Fruit fly (Drosophila melanogaster): ENCODE measurements around the gene Ocrl.
A peak's percentile ranks its signal among the peaks of the same experiment; 100 is the strongest.

Gene Ocrl

DNA sequence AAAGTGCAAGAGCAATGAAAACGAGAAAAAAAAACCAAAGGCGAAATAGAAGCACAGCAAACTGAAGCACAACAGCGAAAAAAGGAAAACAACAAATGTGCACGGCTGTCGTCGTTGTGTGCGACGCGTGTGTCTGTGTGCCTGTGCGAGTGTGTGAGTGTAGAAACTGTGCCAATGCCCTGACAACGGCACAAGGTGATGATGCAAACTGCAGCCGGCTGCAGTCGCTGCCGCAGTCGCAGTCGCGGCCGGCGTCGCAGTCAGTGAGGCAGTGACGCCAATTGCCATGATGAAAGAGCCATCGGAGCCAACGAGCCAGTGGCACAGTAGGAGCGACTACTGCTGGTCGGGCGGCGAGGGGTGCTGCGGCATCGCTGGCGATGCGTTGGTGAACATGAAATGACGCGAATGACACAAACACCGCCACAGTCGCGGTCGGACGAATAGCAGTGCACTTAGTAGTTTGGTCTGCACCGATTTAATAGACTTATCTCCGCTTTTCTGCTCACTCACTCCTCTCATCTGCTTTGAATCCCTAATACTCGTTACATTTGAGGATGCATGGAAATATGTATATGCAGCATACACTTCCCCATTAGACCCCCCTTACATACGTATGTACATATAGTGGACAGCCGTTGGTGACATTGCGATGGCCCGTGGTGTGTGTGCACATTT, 45.9 kb downstream of the Ocrl start:
- peak; percentile 12 for TF ChIP-seq CG5204 (GFP tag; optimal IDR thresholded peaks at IDR 0.05)
- TF ChIP-seq Clk (GFP tag; optimal IDR thresholded peaks at IDR 0.05) = no peak
- TF ChIP-seq tj (GFP tag; optimal IDR thresholded peaks at IDR 0.05) = peak; percentile 33
- TF ChIP-seq pad (GFP tag; optimal IDR thresholded peaks at IDR 0.05) = peak; percentile 2
- TF ChIP-seq CG7101 (tag; optimal IDR thresholded peaks at IDR 0.05) = no peak
- no peak for TF ChIP-seq ovo (GFP tag; optimal IDR thresholded peaks at IDR 0.05)
- no peak for TF ChIP-seq cic (GFP tag; optimal IDR thresholded peaks at IDR 0.05)
- TF ChIP-seq CG33017 (tag; optimal IDR thresholded peaks at IDR 0.05) = no peak
- TF ChIP-seq CG14711 (tag; optimal IDR thresholded peaks at IDR 0.05) = no peak
- TF ChIP-seq bab1 (GFP tag; optimal IDR thresholded peaks at IDR 0.05) = peak; percentile 15
- TF ChIP-seq kay (GFP tag; ENCODE audit: borderline replicate concordance) = no peak
- TF ChIP-seq Mnt (GFP tag; optimal IDR thresholded peaks at IDR 0.05) = no peak
- TF ChIP-seq CG11617 (GFP tag; optimal IDR thresholded peaks at IDR 0.05) = no peak
- TF ChIP-seq CG1620 (GFP tag; optimal IDR thresholded peaks at IDR 0.05) = no peak
- TF ChIP-seq CG12768 (GFP tag; optimal IDR thresholded peaks at IDR 0.05) = no peak
- no peak for TF ChIP-seq Hr96 (GFP tag; optimal IDR thresholded peaks at IDR 0.05)
- no peak for TF ChIP-seq CG7045 (GFP tag; optimal IDR thresholded peaks at IDR 0.05)
- TF ChIP-seq Crg-1 (GFP tag; optimal IDR thresholded peaks at IDR 0.05) = no peak

DNA sequence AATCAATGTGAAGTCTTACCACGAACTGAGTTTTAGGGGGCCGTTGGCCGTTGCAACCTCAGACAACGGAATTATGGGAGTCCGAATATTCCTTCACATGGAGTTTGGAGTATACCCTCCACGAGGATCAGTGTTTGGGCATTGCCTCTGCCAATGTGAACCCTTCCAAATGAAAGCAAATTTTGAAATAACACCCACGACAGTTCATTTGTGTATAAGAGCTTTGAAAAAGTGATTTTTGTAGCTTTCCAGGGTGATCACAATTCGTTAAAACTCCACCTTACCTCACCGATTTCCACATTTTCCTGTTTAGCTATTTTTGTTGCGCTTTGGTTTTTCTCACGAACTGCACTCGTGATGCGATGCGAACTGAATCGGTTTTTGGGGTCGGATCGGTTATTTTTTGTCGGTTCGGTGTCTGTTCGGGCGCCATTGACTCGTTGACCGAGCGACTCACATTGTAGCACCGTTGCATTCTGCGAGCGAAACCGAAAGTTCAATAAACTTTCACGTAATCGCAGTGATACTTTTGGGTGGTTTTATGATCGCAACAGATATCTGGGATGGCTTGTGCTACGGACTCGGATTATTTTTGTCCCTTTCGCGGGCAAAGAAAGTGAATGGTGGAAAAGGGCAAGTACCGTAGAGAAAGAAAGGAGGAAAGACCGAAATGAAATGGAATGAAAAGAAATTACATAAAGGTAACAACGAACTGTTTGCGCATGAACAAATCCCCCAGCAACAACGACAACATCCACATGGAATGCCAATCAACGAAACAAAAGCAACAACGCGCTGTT, 47.2 kb downstream of the Ocrl start:
- TF ChIP-seq Clk (GFP tag; optimal IDR thresholded peaks at IDR 0.05) (no peak), Crg-1 (GFP tag; optimal IDR thresholded peaks at IDR 0.05) (no peak), cic (GFP tag; optimal IDR thresholded peaks at IDR 0.05) (no peak), cnc (optimal IDR thresholded peaks at IDR 0.05) (no peak), kay (GFP tag; ENCODE audit: borderline replicate concordance) (no peak), tj (GFP tag; optimal IDR thresholded peaks at IDR 0.05) (no peak), CG12768 (GFP tag; optimal IDR thresholded peaks at IDR 0.05) (no peak), CG33017 (tag; optimal IDR thresholded peaks at IDR 0.05) (no peak), CG1620 (GFP tag; optimal IDR thresholded peaks at IDR 0.05) (no peak), ovo (GFP tag; optimal IDR thresholded peaks at IDR 0.05) (no peak), CG7045 (GFP tag; optimal IDR thresholded peaks at IDR 0.05) (no peak), CG7101 (tag; optimal IDR thresholded peaks at IDR 0.05) (no peak)

DNA sequence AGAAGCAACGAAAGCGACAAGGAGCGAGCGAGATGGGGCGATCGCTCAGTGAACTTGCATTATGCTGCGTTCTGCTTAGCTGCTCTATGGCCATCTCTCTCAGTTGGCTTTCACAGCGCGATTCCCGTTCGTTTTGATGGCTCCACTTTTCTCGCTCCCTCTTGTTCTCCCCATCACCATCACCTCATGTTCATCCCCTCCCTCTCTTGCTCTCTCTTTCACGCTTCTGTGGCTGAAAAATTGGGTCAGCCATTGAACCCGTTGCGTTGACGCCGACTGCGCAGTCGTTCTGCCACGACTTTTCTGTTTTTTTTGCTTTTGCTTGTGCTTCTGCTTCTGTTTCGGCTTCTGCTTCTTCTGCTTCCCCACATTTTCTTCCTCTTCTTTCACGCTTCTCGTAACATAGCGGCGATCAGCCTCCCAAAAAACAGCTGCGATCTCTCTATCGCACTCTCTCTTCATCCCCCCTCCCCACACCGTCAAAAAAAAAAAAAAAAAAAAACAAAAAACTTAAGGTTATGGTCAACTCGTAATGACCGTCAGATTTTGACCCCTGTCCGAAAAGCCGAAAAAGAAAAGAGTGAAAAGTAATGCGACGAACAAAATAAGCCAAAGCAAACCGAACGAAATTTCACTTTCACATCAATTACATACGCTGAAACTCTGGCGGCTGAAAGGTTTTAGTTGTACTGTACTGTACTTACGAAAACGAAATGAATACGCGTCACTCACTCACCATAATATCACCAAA, 48.0 kb downstream of the Ocrl start:
- TF ChIP-seq Clk (GFP tag; optimal IDR thresholded peaks at IDR 0.05) = no peak
- no peak for TF ChIP-seq ovo (GFP tag; optimal IDR thresholded peaks at IDR 0.05)
- TF ChIP-seq tj (GFP tag; optimal IDR thresholded peaks at IDR 0.05) = peak; percentile 50

DNA sequence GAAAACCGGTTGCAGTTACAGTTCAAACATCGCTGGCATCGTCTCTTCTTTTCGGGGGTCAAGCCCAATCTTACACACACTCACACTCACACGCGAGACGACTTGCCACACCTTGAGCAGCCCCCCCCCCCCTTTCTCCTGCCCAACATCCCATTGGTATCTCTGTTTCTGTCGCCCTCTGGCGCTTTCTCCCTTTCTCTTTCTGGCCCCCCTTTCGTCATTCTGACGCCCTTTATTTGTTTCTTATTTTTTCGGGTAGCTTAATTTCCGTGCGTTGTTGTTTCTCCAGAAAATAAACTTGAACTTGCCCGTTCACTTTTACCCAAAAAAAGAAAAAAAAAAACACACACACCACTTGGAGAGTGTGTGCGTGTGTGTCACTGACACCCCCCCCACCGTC, 49.4 kb downstream of the Ocrl start:
- no peak for TF ChIP-seq cnc (optimal IDR thresholded peaks at IDR 0.05)
- no peak for TF ChIP-seq bab1 (GFP tag; optimal IDR thresholded peaks at IDR 0.05)
- no peak for TF ChIP-seq CG5204 (GFP tag; optimal IDR thresholded peaks at IDR 0.05)
- TF ChIP-seq kay (GFP tag; ENCODE audit: borderline replicate concordance) = no peak
- no peak for TF ChIP-seq CG14711 (tag; optimal IDR thresholded peaks at IDR 0.05)
- no peak for TF ChIP-seq tj (GFP tag; optimal IDR thresholded peaks at IDR 0.05)
- TF ChIP-seq Mnt (GFP tag; optimal IDR thresholded peaks at IDR 0.05) = no peak
- no peak for TF ChIP-seq CG7101 (tag; optimal IDR thresholded peaks at IDR 0.05)
- TF ChIP-seq CG1620 (GFP tag; optimal IDR thresholded peaks at IDR 0.05) = no peak
- no peak for TF ChIP-seq cic (GFP tag; optimal IDR thresholded peaks at IDR 0.05)
- TF ChIP-seq Hr96 (GFP tag; optimal IDR thresholded peaks at IDR 0.05) = no peak
- no peak for TF ChIP-seq Crg-1 (GFP tag; optimal IDR thresholded peaks at IDR 0.05)
- TF ChIP-seq CG12768 (GFP tag; optimal IDR thresholded peaks at IDR 0.05) = no peak
- TF ChIP-seq CG7045 (GFP tag; optimal IDR thresholded peaks at IDR 0.05) = no peak
- TF ChIP-seq CG11617 (GFP tag; optimal IDR thresholded peaks at IDR 0.05) = no peak
- TF ChIP-seq toe (GFP tag; optimal IDR thresholded peaks at IDR 0.05) = no peak

DNA sequence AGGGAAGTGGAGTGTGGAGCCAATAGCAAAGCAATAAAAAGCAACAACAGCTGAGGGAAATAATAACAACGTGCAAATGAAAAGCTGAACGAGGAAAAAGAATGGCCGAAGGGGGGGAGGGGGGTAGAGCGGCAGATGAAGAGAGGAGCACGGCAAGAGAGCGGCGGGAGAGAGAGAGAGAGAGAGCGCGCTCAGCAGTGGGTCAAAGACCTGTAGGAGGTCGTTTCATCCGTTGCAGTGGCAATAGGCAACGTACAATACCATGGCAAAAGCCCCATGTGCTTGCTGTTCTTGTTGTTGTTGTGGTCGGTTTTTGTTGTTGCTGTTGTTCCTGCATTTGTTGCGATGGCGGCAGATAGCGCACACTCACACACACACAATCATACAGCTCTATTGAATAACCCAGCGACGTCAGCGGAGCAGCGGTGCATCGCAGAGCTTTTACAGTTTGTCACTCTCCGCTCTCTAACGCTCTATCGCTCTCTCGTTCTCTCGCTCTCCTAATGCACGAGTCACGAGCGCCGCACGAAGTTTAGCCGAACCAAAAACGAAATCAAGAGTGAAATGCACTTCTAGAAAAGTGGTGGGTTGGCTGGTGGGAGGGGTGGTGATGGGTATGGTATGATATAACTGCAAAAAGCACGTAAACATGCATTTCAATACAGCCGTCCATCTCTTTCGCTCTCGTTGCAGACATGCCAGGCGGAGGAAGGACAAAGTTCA, 53.3 kb downstream of the Ocrl start:
- TF ChIP-seq ovo (GFP tag; optimal IDR thresholded peaks at IDR 0.05) = no peak
- peak; percentile 47 for TF ChIP-seq CG7101 (tag; optimal IDR thresholded peaks at IDR 0.05)
- TF ChIP-seq bab1 (GFP tag; optimal IDR thresholded peaks at IDR 0.05) = peak; percentile 9
- TF ChIP-seq CG12768 (GFP tag; optimal IDR thresholded peaks at IDR 0.05) = peak; percentile 27
- TF ChIP-seq CG14711 (tag; optimal IDR thresholded peaks at IDR 0.05) = peak; percentile 36
- peak; percentile 39 for TF ChIP-seq tj (GFP tag; optimal IDR thresholded peaks at IDR 0.05)
- no peak for TF ChIP-seq kay (GFP tag; ENCODE audit: borderline replicate concordance)
- peak; percentile 49 for TF ChIP-seq cic (GFP tag; optimal IDR thresholded peaks at IDR 0.05)
- peak; percentile 95 for TF ChIP-seq Mnt (GFP tag; optimal IDR thresholded peaks at IDR 0.05)
- peak; percentile 9 for TF ChIP-seq pad (GFP tag; optimal IDR thresholded peaks at IDR 0.05)
- TF ChIP-seq Hr96 (GFP tag; optimal IDR thresholded peaks at IDR 0.05) = peak; percentile 48

Measured in whole organism, adult.